Fruit fly (Drosophila melanogaster) whole organism, prepupa: ENCODE results near the gene CG13950.

Source experiments
- CG31627 ChIP-seq: fragments of 200-800 bp; sonication (Bioruptor generic); optimal IDR thresholded peaks from 3 replicates; lab custom pipeline; 2016; ENCODE audit warnings: missing biosample characterization, missing genetic modification characterization
- CG6854 ChIP-seq: fragments of 200-800 bp; sonication (Bioruptor generic); optimal IDR thresholded peaks from 2 replicates; lab custom pipeline; 2017; ENCODE audit warnings: missing biosample characterization, mild to moderate bottlenecking, missing genetic modification characterization
- CG7368 ChIP-seq: fragments of 200-800 bp; sonication (Bioruptor generic); optimal IDR thresholded peaks from 3 replicates; lab custom pipeline; 2016; ENCODE audit warnings: missing biosample characterization, missing genetic modification characterization
- spab ChIP-seq: fragments of 200-800 bp; sonication (Bioruptor generic); optimal IDR thresholded peaks from 2 replicates; lab custom pipeline; 2017; ENCODE audit warnings: missing biosample characterization, mild to moderate bottlenecking, missing genetic modification characterization, missing genetic modification reagents
- vri ChIP-seq: fragments of 200-800 bp; sonication (Bioruptor generic); optimal IDR thresholded peaks from 3 replicates; lab custom pipeline; 2016; ENCODE audit warnings: missing biosample characterization, mild to moderate bottlenecking, missing genetic modification characterization

DNA sequence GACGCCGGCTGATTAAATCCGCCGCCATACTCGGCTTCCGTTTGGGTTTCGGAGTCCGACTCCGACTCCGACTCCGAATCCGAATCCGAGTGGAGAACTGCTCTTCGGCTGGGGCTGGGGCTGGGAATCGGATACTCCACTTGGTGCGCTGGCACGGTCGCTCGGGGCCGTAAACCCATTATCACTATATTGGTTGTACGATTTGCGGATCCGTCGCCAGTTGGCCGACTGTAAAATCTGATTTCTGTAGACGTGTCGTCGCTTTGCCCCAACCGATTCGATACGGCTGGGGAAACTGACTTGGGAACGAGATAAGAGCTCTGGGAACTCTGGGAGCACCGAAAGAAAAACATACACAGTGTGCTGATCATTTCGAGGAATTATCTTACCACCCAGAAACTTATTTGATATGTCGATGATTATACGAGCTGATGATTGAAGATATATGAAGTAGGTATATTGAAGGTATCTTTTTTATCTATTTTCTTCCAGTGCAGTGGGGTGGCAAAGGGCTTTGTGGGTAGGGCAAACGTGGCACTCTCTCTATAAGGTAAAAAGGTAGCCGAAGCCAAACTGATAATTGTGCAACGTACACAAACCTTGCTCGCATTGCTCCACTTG lies 2.0 kb upstream of the CG13950 start:
- TF ChIP-seq spab (GFP tag; lab: Kevin White, UChicago) (no peak), CG6854 (GFP tag; lab: Kevin White, UChicago) (no peak), CG31627 (GFP tag; lab: Kevin White, UChicago) (peak; percentile 43), vri (GFP tag; lab: Kevin White, UChicago) (peak; percentile 45), CG7368 (GFP tag; lab: Kevin White, UChicago) (peak; percentile 14)
